Worm (Caenorhabditis elegans) whole organism, L4/young adult: ENCODE results near the gene mlc-3.

Experiments used
- W03F9.2 ChIP-seq: fragments of 150-350 bp; optimal IDR thresholded peaks from 2 replicates; lab custom pipeline; 2014; ENCODE audit warnings: missing biosample characterization, missing genetic modification characterization
- dao-5 ChIP-seq: sonication (generic microtip); optimal IDR thresholded peaks from 2 replicates; lab custom pipeline; 2016; ENCODE audit warnings: missing genotype, missing genetic modification characterization, moderate library complexity, missing compliant biosample characterization
- him-1 ChIP-seq: sonication (generic microtip); optimal IDR thresholded peaks from 2 replicates; lab custom pipeline; 2016; ENCODE audit warnings: missing genotype, missing genetic modification reagents, missing genetic modification characterization, missing compliant biosample characterization

The mlc-3 gene

DNA sequence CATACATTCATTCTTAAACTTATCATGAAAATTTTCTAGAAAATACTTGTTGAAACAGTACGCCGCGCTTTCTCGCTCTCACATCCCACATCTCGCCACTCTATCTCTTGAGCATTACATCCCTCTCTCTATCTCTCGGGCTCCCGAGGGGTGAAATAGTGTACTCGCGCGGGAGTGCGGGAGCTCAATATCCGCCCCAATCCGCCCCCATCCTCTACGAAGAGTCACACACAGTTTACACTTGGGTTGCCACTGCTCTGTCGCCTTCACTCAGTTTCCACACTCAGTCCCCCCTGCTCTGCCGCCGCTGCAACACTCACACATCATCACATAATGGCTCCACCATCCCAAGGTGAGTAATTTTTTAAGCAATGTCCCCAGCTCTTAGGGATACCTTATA is at the start of gene mlc-3:
mlc-3 (plus strand) TSS at position 227 of the 400 bp plus-strand sequence.
- no peak for TF ChIP-seq W03F9.2 (tag; lab: Kevin White, UChicago)
- no peak for TF ChIP-seq him-1 (tag; lab: Kevin White, UChicago)
- no peak for TF ChIP-seq dao-5

DNA sequence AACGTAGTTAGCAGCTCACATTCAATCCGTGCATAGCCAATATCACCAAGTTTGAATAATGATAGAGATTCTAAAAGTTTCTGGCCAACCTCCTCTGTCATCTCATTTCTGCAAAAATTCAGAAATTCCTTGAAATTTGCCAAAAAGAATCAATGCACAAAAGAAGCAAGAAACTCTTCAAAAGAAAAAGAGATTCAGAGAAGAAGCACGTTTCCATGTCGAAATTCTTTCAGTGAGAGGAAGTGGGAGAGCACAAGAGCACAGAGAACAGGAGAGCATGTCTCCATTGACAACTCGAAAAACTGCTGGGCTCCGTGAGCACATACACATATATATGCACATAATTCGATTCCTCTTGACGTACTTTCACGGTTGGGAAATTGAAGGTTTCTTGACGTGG is 47.4 kb upstream of the mlc-3 start, which contains the start of gene nekl-4:
nekl-4 (minus strand) TSS at position 101 of the 400 bp plus-strand sequence.
- no peak for TF ChIP-seq W03F9.2 (tag; lab: Kevin White, UChicago)
- TF ChIP-seq dao-5, result no peak
- TF ChIP-seq him-1 (tag; lab: Kevin White, UChicago), result no peak

DNA sequence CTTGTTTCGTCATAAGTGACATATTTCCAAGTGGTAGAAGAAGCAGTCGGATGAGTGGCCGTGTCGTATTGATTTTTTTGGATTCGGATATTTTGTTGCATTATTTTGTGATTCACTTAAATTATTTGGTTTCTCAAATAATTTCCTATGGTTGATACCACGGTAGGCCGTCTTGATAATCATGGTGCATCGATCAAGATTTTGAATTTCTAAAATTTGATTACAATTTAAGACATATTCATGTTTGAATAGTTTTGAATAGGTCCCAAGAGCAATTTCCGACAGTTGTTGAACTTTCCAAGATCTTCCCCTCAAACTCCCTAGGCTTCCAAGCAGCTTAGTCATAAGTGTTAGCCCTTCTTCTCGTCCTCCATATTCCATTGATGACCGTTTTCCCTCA is 42.9 kb upstream of the mlc-3 start, which contains the start of gene D1044.4:
D1044.4 (minus strand) TSS at position 101 of the 400 bp plus-strand sequence.
- TF ChIP-seq him-1 (tag; lab: Kevin White, UChicago) (no peak), dao-5 (no peak), W03F9.2 (tag; lab: Kevin White, UChicago) (no peak)

DNA sequence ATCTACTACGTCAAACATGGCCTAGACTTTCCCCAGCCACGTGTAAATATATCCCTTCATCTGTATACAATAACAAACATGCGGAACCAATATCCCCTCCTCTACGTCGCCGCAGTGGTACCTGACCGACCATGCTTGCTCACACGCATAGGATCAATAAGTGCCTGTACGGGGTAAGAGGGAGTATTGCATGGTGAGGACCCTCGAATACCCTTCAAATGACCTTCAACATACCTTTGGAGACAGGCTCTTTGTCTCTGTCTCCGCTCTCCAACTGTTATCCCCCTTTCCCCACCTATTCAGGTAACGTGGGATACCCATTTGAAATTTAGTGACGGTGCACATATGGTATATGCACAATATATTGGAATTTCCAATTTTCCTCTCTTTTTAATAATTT is 38.9 kb upstream of the mlc-3 start, which contains the start of gene dex-1:
dex-1 (plus strand) TSS at position 132 of the 400 bp plus-strand sequence.
- TF ChIP-seq dao-5, result no peak
- TF ChIP-seq him-1 (tag; lab: Kevin White, UChicago), result no peak
- no peak for TF ChIP-seq W03F9.2 (tag; lab: Kevin White, UChicago)

DNA sequence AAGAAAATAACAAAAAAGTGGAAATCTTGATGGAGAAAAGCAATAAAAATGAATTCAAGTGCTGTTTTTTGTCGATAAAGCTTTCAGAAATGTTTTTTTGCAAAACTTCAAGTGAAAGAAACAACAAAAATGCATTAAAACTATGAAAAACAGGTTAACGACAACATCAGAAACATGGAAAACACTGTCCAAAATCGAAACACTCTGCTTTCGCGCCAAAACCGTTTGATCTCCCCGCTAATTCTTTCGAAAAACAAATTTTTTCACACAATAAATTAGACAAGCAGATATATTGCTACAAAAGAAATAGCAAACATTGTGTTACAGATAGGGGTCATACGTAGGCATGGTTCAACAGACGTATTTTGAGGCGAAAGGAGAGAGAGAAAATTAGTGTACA is 23.0 kb upstream of the mlc-3 start:
- TF ChIP-seq dao-5 (no peak), W03F9.2 (tag; lab: Kevin White, UChicago) (no peak), him-1 (tag; lab: Kevin White, UChicago) (no peak)

DNA sequence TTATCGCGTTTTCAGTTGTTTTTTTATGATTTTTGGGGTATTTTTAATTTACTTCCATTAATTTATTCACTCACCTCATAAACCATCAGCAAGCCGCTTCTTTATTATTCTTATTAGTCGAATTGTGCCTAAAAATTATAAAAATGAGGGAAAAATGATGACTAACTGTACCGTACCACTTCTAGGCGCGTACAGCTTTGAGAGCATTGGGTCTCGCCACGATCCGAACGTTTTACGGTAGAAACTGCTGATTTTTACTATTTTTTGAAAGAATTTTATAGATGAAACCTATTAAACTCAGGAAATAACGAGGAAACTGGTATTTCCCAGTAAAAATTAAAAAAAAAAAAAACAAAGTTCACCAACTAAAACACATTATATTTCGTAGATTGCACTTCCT is 21.8 kb upstream of the mlc-3 start, which contains the start of gene D1044.6:
D1044.6 (minus strand) TSS at position 128 of the 400 bp plus-strand sequence.
- TF ChIP-seq W03F9.2 (tag; lab: Kevin White, UChicago) (peak; percentile 19), dao-5 (no peak), him-1 (tag; lab: Kevin White, UChicago) (no peak)

DNA sequence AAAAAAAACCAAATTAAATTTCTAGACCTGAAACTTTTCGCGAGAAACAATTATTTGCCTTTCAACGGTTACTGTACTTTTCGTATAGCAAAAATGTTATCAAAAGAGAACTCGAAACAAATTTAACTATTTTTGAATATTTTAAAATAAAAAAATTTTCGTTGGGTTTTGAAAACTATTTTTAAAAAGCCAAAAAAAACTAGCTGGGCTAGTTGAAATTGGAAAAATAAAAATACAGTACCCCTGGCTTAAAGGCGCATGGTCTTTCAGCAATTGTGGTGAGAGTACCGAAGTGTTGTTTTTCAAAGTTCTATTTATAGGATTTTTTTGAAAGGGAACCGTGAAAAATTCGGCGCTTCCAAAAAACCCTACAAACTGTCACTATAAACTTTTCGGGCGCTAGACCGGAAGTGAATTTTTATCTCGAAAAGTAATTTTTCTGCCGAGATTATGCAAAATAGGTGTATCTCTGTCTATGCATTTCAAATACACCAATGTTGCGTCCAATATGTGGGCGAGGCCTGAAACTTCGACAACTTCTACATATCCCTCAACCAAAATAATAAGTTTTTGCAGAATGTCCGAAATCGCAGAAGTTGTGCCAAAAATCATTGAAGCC is 21.0 kb upstream of the mlc-3 start, which contains the start of gene D1044.1:
D1044.1 (plus strand) TSS at position 569 of the 619 bp plus-strand sequence.
- TF ChIP-seq W03F9.2 (tag; lab: Kevin White, UChicago) (no peak), him-1 (tag; lab: Kevin White, UChicago) (no peak), dao-5 (no peak)

DNA sequence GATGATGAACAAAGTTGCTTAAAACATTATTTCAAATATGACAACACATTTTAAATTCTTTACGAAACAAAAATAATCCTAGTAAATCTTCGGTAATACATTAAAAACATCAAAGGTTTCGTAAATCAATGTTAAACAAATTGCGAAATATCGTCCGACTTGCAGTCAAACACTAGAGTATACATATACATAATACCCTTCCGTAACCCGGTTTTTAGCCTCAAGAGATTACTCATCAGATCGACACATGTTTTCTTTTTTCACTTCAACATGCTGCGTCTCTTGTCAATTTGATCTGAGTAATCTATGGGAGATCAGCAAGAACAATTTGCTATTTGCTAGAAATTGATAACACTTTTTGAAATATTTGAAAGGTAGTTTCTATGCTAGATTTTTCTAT is 18.5 kb upstream of the mlc-3 start:
- TF ChIP-seq W03F9.2 (tag; lab: Kevin White, UChicago) (no peak), him-1 (tag; lab: Kevin White, UChicago) (no peak), dao-5 (no peak)

DNA sequence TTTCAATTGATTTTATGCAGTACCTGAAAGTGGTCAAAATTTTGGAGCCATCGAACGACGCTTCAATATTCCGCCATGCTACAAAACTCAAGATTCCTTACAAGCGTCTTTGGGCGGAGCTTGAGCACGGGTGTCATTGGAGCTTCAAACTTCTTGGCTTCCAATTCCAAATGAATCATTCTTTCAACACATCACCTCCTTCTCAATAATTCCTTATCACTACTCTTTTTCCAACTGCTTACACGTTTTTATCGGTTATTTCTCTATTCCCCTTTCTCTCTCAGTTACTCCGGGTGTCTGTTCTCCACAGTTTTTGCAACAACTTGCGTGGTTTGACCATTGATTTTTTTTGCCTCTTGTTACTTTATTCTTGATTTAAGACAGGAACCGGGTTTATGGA is 18.1 kb upstream of the mlc-3 start, which contains the start of gene F09F7.5:
F09F7.5 (plus strand) TSS at position 258 of the 400 bp plus-strand sequence.
- TF ChIP-seq W03F9.2 (tag; lab: Kevin White, UChicago), result no peak
- no peak for TF ChIP-seq dao-5
- TF ChIP-seq him-1 (tag; lab: Kevin White, UChicago), result no peak

DNA sequence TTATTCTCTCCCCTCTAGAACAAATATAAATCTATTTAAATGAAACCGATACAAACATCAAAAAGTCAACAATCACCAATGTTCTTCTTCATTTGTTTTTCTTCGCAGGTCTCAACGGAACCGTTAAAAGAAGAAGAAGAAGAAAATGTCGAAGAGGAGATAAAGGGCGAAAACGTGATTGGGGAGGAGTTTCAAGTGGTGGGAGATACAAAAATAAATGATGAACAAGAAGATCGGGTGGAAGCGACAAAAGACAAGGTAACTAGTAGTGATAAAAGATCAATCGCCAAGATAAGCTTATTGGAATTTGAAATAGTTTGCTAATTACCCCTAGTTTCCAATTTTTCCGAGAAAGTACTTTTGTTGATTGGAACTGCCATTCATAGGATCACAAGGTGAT is 14.6 kb upstream of the mlc-3 start:
- TF ChIP-seq W03F9.2 (tag; lab: Kevin White, UChicago), result no peak
- no peak for TF ChIP-seq him-1 (tag; lab: Kevin White, UChicago)
- no peak for TF ChIP-seq dao-5

DNA sequence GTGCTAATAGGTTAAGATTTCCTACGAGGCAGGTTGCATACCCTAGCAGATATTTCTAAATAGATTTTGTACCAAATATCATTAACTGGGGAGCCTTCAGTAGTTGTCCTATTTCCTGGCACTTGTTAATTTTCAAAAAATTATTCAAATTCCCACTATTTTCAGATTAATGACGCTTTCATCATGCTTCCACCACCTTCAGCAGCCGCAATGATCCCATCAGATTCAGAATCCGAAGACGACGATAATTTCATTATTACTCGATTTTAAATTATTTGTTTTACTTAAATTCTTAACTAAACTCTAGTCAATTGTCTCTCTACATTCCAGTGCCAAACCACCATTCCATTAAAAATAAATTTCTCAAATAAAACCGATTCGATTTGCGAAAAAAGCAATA is 14.0 kb upstream of the mlc-3 start:
- TF ChIP-seq W03F9.2 (tag; lab: Kevin White, UChicago) (no peak), him-1 (tag; lab: Kevin White, UChicago) (no peak), dao-5 (no peak)

DNA sequence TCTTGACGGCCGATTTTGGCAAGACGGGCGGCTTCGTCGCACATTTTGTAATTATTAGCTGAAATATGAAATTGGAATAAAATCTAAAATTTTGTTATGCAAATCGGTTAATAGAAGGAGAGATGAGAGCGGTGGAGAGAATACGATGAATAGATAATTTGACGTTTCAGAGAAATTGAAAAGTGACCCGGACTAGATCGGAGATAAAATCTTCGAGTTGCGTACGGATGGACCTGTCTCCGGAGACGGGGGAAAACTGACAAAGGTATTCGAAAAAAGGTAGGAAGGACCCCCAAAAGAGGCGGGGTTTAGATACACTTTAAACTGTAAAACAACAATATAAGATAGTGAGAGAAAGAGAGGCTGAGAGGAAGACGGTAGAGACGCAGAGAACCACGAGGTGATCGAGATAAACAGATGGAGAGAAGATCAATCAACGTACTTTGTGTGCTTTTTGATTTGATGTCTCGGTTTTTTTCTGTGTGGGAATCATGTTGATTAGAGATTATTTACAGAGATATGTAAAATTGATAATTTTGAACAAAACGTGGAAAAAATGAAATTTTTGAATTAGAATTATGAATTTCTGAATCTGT is 12.7 kb upstream of the mlc-3 start, which contains the start of gene F09F7.6:
F09F7.6 (minus strand) TSS at position 64 of the 596 bp plus-strand sequence.
- no peak for TF ChIP-seq dao-5
- TF ChIP-seq him-1 (tag; lab: Kevin White, UChicago), result no peak
- TF ChIP-seq W03F9.2 (tag; lab: Kevin White, UChicago), result peak; percentile 25

DNA sequence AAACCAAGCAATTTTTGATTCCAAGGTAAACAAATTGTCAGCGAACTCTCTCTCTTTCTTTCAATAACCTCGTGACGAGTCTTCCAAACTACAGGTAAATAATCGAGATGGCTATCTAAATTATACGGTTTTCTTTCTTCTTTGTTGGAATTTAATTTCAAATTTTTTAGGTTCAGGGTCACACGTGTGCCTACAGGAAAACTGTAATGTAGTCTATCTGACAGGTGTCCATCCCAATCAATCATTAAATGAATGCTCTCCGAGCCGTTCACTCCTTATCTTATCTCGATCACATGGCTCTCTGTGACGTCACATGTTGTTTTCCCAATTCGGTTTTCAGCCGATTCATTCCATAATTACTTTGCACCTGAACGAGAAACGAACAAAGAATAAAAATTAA is 11.7 kb upstream of the mlc-3 start:
- TF ChIP-seq him-1 (tag; lab: Kevin White, UChicago) (no peak), dao-5 (no peak)

DNA sequence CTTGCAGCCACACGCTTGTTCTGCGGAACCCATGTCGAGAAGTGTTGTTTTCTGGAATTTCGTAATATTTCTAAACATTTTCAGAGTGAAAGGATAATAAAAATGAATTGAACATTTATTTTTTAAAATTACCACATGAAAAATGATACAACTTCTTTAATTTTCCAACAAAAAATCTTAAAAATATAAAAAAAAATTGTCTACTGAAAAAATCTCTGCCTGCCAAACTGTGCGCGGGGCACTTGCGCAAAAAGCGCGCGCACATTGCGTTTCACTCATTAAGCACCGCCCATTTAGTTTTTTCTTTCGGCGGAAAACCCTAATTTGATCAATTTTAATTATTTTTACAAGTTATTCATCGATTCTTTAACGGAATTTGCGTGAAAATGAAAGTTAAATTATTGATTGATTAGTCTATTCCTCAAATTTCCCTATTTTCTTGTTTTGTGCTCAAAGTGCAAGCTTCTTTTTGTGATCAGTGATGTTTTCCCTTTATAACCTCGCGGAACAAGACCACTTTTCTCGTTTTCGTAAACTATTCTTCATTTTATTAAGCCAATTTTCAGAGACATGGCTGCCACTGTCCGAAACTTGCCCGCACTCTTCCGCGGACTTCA is 9.8 kb upstream of the mlc-3 start, which contains the start of the genes nmad-1 and hach-1:
nmad-1 (minus strand) TSS at position 51 of the 617 bp plus-strand sequence.
hach-1 (plus strand) TSS at position 567 of the 617 bp plus-strand sequence.
- TF ChIP-seq dao-5 (peak; percentile 11), him-1 (tag; lab: Kevin White, UChicago) (no peak), W03F9.2 (tag; lab: Kevin White, UChicago) (peak; percentile 95)
